Worm (Caenorhabditis elegans): Measurements from ENCODE around the gene BE10.4.

DNA sequence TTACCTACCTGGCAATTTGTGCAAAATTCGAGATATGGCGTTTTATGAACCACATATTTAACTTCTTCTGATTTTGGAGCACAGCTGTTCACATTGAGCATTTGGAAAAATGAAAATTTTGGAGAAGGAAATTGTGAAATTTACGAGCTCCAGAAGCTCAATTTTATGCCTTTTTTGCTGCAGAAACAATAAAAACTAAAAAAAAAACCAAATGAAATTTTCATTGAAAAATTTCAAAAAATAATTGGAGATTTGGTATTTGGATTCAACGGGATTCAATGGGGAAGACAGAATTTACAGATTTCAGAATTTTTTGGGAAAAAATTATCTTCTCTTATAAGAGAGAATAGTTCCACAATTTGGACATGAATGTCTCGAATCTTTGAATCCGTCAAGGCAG lies 43.3 kb downstream of the BE10.4 start, which contains the start of gene Y37D8A.26:
- TF ChIP-seq gei-17 (GFP tag; optimal IDR thresholded peaks at IDR 0.05) (no peak), aptf-3 (GFP tag; IDR thresholded peaks at IDR 0.05) (no peak), unc-130 (GFP tag; optimal IDR thresholded peaks at IDR 0.05) (no peak), ztf-28 (GFP tag; IDR thresholded peaks at IDR 0.05) (no peak), akir-1 (GFP tag; optimal IDR thresholded peaks at IDR 0.05) (no peak), nfya-1 (tag; optimal IDR thresholded peaks at IDR 0.05; ENCODE audit: borderline replicate concordance, insufficient read depth) (no peak)
